Worm (Caenorhabditis elegans) whole organism, late embryonic: ENCODE measurements around the gene glt-7.

Experiments
- C38D4.7 ChIP-seq: fragments of 200-800 bp; sonication (Bioruptor generic); optimal IDR thresholded peaks from 2 replicates; lab custom pipeline; 2018; ENCODE audit warnings: mild to moderate bottlenecking, missing genetic modification characterization, moderate library complexity, missing compliant biosample characterization
- Y22D7AL.16 ChIP-seq: sonication (generic microtip); optimal IDR thresholded peaks from 2 replicates; lab custom pipeline; 2016; ENCODE audit warnings: missing genetic modification characterization, missing compliant biosample characterization
- ahr-1 ChIP-seq: sonication (generic microtip); optimal IDR thresholded peaks from 2 replicates; lab custom pipeline; 2016; ENCODE audit warnings: missing genetic modification characterization, missing compliant biosample characterization
- ama-1 ChIP-seq: fragments of 150-350 bp; optimal IDR thresholded peaks from 2 replicates; lab custom pipeline; 2014
- ceh-18 ChIP-seq: sonication (generic microtip); optimal IDR thresholded peaks from 2 replicates; lab custom pipeline; 2016; ENCODE audit warnings: missing genetic modification characterization, missing compliant biosample characterization
- ceh-19 ChIP-seq: fragments of 200-800 bp; sonication (Bioruptor generic); optimal IDR thresholded peaks from 2 replicates; lab custom pipeline; 2018; ENCODE audit warnings: mild to moderate bottlenecking, missing genetic modification characterization, missing compliant biosample characterization
- ceh-2 ChIP-seq: sonication (generic microtip); optimal IDR thresholded peaks from 2 replicates; lab custom pipeline; 2016; ENCODE audit warnings: missing genotype, missing genetic modification characterization, missing compliant biosample characterization
- ceh-30 ChIP-seq: fragments of 150-350 bp; optimal IDR thresholded peaks from 2 replicates; lab custom pipeline; 2014; ENCODE audit warnings: missing biosample characterization, missing genetic modification characterization
- ceh-31 ChIP-seq: sonication (generic microtip); optimal IDR thresholded peaks from 2 replicates; lab custom pipeline; 2016; ENCODE audit warnings: missing genetic modification characterization, missing compliant biosample characterization
- ceh-34 ChIP-seq: sonication (generic microtip); optimal IDR thresholded peaks from 2 replicates; lab custom pipeline; 2016; ENCODE audit warnings: mild to moderate bottlenecking, missing genetic modification characterization, missing compliant biosample characterization
- ceh-6 ChIP-seq: fragments of 200-800 bp; sonication (Bioruptor generic); optimal IDR thresholded peaks from 2 replicates; lab custom pipeline; 2018; ENCODE audit warnings: mild to moderate bottlenecking, missing genetic modification characterization, missing compliant biosample characterization
- che-1 ChIP-seq: sonication (generic microtip); optimal IDR thresholded peaks from 2 replicates; lab custom pipeline; 2016; ENCODE audit warnings: mild to moderate bottlenecking, missing genetic modification characterization, missing compliant biosample characterization
- dve-1 ChIP-seq: sonication (generic microtip); optimal IDR thresholded peaks from 2 replicates; lab custom pipeline; 2017; ENCODE audit warnings: antibody characterized with exemption, mild to moderate bottlenecking, missing genetic modification characterization, missing compliant biosample characterization
- elt-2 ChIP-seq: sonication (generic microtip); optimal IDR thresholded peaks from 2 replicates; lab custom pipeline; 2016; ENCODE audit warnings: missing genetic modification reagents, missing genetic modification characterization, missing compliant biosample characterization
- elt-4 ChIP-seq: sonication (generic microtip); optimal IDR thresholded peaks from 2 replicates; lab custom pipeline; 2016; ENCODE audit warnings: missing genetic modification characterization, missing compliant biosample characterization
- ets-4 ChIP-seq: sonication (generic microtip); optimal IDR thresholded peaks from 2 replicates; lab custom pipeline; 2016; ENCODE audit warnings: missing genetic modification characterization, missing compliant biosample characterization
- eyg-1 ChIP-seq: sonication (generic microtip); optimal IDR thresholded peaks from 2 replicates; lab custom pipeline; 2016; ENCODE audit warnings: missing genotype, missing genetic modification characterization, missing compliant biosample characterization
- fkh-10 ChIP-seq: fragments of 150-350 bp; optimal IDR thresholded peaks from 2 replicates; lab custom pipeline; 2014; ENCODE audit warnings: missing biosample characterization, missing genetic modification reagents, missing genetic modification characterization
- fkh-6 ChIP-seq: sonication (generic microtip); optimal IDR thresholded peaks from 2 replicates; lab custom pipeline; 2016; ENCODE audit warnings: missing genetic modification characterization, missing compliant biosample characterization
- hlh-6 ChIP-seq: sonication (generic microtip); optimal IDR thresholded peaks from 2 replicates; lab custom pipeline; 2016; ENCODE audit warnings: missing genotype, missing genetic modification characterization, missing compliant biosample characterization
- lim-6 ChIP-seq: sonication (generic microtip); optimal IDR thresholded peaks from 2 replicates; lab custom pipeline; 2016; ENCODE audit warnings: missing genetic modification characterization, missing compliant biosample characterization
- madf-2 ChIP-seq: sonication (generic microtip); optimal IDR thresholded peaks from 2 replicates; lab custom pipeline; 2017; ENCODE audit warnings: missing genetic modification characterization, missing compliant biosample characterization
- mec-3 ChIP-seq: sonication (generic microtip); optimal IDR thresholded peaks from 2 replicates; lab custom pipeline; 2016; ENCODE audit warnings: borderline replicate concordance, missing genetic modification characterization, missing compliant biosample characterization
- nhr-11 ChIP-seq: fragments of 150-350 bp; optimal IDR thresholded peaks from 2 replicates; lab custom pipeline; 2014; ENCODE audit warnings: missing biosample characterization, missing genetic modification characterization
- npax-4 ChIP-seq: sonication (generic microtip); optimal IDR thresholded peaks from 2 replicates; lab custom pipeline; 2016; ENCODE audit warnings: missing genetic modification characterization, missing compliant biosample characterization
- odd-2 ChIP-seq: sonication (generic microtip); optimal IDR thresholded peaks from 2 replicates; lab custom pipeline; 2017; ENCODE audit warnings: antibody characterized with exemption, mild to moderate bottlenecking, missing genetic modification characterization, missing compliant biosample characterization
- pax-1 ChIP-seq: fragments of 150-350 bp; optimal IDR thresholded peaks from 2 replicates; lab custom pipeline; 2014; ENCODE audit warnings: missing biosample characterization, missing genetic modification characterization
- pha-4 ChIP-seq: fragments of 150-350 bp; optimal IDR thresholded peaks from 2 replicates; lab custom pipeline; 2018; ENCODE audit warnings: missing biosample characterization, missing genetic modification reagents, missing genetic modification characterization
- pqm-1 ChIP-seq: sonication (generic microtip); optimal IDR thresholded peaks from 2 replicates; lab custom pipeline; 2016; ENCODE audit warnings: missing genetic modification characterization, missing compliant biosample characterization
- ref-2 ChIP-seq: sonication (generic microtip); optimal IDR thresholded peaks from 2 replicates; lab custom pipeline; 2016; ENCODE audit warnings: missing genetic modification characterization, missing compliant biosample characterization
- rnt-1 ChIP-seq: sonication (generic microtip); optimal IDR thresholded peaks from 2 replicates; lab custom pipeline; 2016; ENCODE audit warnings: missing genetic modification characterization, missing compliant biosample characterization
- sdc-2 ChIP-seq: sonication (generic microtip); optimal IDR thresholded peaks from 2 replicates; lab custom pipeline; 2016; ENCODE audit warnings: missing genotype, missing genetic modification characterization, missing compliant biosample characterization
- sox-4 ChIP-seq: sonication (generic microtip); optimal IDR thresholded peaks from 2 replicates; lab custom pipeline; 2017; ENCODE audit warnings: mild to moderate bottlenecking, missing genetic modification characterization, inconsistent platforms, missing compliant biosample characterization
- syd-9 ChIP-seq: sonication (generic microtip); optimal IDR thresholded peaks from 2 replicates; lab custom pipeline; 2016; ENCODE audit warnings: mild to moderate bottlenecking, missing genetic modification characterization, moderate library complexity, missing compliant biosample characterization
- tbx-7 ChIP-seq: sonication (generic microtip); optimal IDR thresholded peaks from 2 replicates; lab custom pipeline; 2016; ENCODE audit warnings: missing genotype, missing genetic modification characterization, missing compliant biosample characterization
- unc-3 ChIP-seq, 2 experiments: fragments of 200-800 bp in 1 of 2; sonication (Bioruptor generic) in 1 of 2; sonication (generic microtip) in 1 of 2; conservative IDR thresholded peaks in 1 of 2; optimal IDR thresholded peaks in 1 of 2; 2 replicates each; pipeline versions ENCODE4 v1.3.6 to Lab custom; 2016 to 2022; ENCODE audit warnings: missing compliant biosample characterization in 2 of 2, missing genetic modification characterization in 2 of 2, missing genetic modification reagents in 1 of 2
- unc-42 ChIP-seq: sonication (generic microtip); optimal IDR thresholded peaks from 2 replicates; lab custom pipeline; 2016; ENCODE audit warnings: missing genotype, missing genetic modification characterization, missing compliant biosample characterization
- unc-55 ChIP-seq: sonication (generic microtip); optimal IDR thresholded peaks from 2 replicates; lab custom pipeline; 2017; ENCODE audit warnings: missing biosample characterization, missing genetic modification reagents, missing genetic modification characterization
- unc-86 ChIP-seq: sonication (generic microtip); optimal IDR thresholded peaks from 2 replicates; lab custom pipeline; 2016; ENCODE audit warnings: missing genetic modification characterization, missing compliant biosample characterization
- ztf-16 ChIP-seq: sonication (generic microtip); optimal IDR thresholded peaks from 2 replicates; lab custom pipeline; 2017; ENCODE audit warnings: missing genetic modification characterization, missing compliant biosample characterization

glt-7 gene

ce11 chrIV:551923-552322, 20.0 kb downstream of the glt-7 start:
- TF ChIP-seq dve-1 (tag; lab: Kevin White, UChicago) (peak; percentile 12), elt-2 (tag; lab: Kevin White, UChicago) (peak; percentile 98), ztf-16 (tag; lab: Kevin White, UChicago) (no peak)

- TF ChIP-seq unc-55 (peak; percentile 38), tbx-7 (tag; lab: Kevin White, UChicago) (no peak)
Measured at ce11 chrIV:554005-554404, 22.1 kb downstream of the glt-7 start.

ce11 chrIV:558735-559284, 26.9 kb downstream of the glt-7 start, which contains the start of gene efn-4:
Gene efn-4, plus strand, starts transcription at chrIV:559234.
- TF ChIP-seq nhr-11 (tag; lab: Kevin White, UChicago), result no peak
- no peak for TF ChIP-seq eyg-1 (tag; lab: Kevin White, UChicago)
- TF ChIP-seq ceh-2 (tag; lab: Kevin White, UChicago), result no peak
- no peak for TF ChIP-seq madf-2 (tag; lab: Kevin White, UChicago)
- no peak for TF ChIP-seq unc-55
- TF ChIP-seq npax-4 (tag; lab: Kevin White, UChicago), result no peak
- no peak for TF ChIP-seq mec-3 (tag; lab: Kevin White, UChicago)

ce11 chrIV:560314-560713, 28.4 kb downstream of the glt-7 start:
- no peak for TF ChIP-seq ahr-1
- peak; percentile 9 for TF ChIP-seq ceh-34
- TF ChIP-seq sdc-2 (tag; lab: Kevin White, UChicago), result no peak

- TF ChIP-seq lim-6 (tag; lab: Kevin White, UChicago) (no peak), pha-4 (no peak), npax-4 (tag; lab: Kevin White, UChicago) (no peak), elt-4 (tag; lab: Kevin White, UChicago) (no peak), ceh-30 (no peak), ceh-31 (tag; lab: Kevin White, UChicago) (no peak), unc-42 (no peak), fkh-6 (tag; lab: Kevin White, UChicago) (no peak), ceh-18 (no peak), unc-86 (no peak), Y22D7AL.16 (no peak), ahr-1 (no peak), ceh-19 (GFP tag; lab: Kevin White, UChicago) (no peak)
Measured at ce11 chrIV:560780-561179, 28.8 kb downstream of the glt-7 start.

- TF ChIP-seq ama-1 (lab: Kevin White, UChicago) (no peak), pqm-1 (tag; lab: Kevin White, UChicago) (no peak), unc-42 (peak; percentile 96), sox-4 (tag; lab: Kevin White, UChicago) (no peak), ceh-30 (no peak), ets-4 (tag; lab: Kevin White, UChicago) (no peak)
Measured at ce11 chrIV:563417-563816, 31.5 kb downstream of the glt-7 start.

- no peak for TF ChIP-seq nhr-11 (tag; lab: Kevin White, UChicago)
- TF ChIP-seq ahr-1, result no peak
- TF ChIP-seq elt-4 (tag; lab: Kevin White, UChicago), result no peak
- no peak for TF ChIP-seq syd-9
Measured at ce11 chrIV:564000-564399, 32.1 kb downstream of the glt-7 start.

ce11 chrIV:570799-571300, 38.9 kb downstream of the glt-7 start, which contains the start of gene F56A11.5:
Gene F56A11.5, minus strand, starts transcription at chrIV:570849.
- TF ChIP-seq ceh-6 (GFP tag; lab: Kevin White, UChicago) (no peak), dve-1 (tag; lab: Kevin White, UChicago) (no peak), C38D4.7 (GFP tag; lab: Kevin White, UChicago) (no peak), unc-55 (no peak), pax-1 (no peak), odd-2 (tag; lab: Kevin White, UChicago) (no peak), syd-9 (no peak), ref-2 (tag; lab: Kevin White, UChicago) (no peak), ztf-16 (tag; lab: Kevin White, UChicago) (no peak), unc-3 (GFP tag; conservative IDR thresholded peaks at IDR 0.05; lab: Robert Waterston, UW) (no peak), unc-3 (tag; optimal IDR thresholded peaks at IDR 0.05; lab: Kevin White, UChicago) (no peak), hlh-6 (tag; lab: Kevin White, UChicago) (no peak), ceh-2 (tag; lab: Kevin White, UChicago) (no peak), fkh-10 (GFP tag; lab: Kevin White, UChicago) (no peak), che-1 (tag; lab: Kevin White, UChicago) (no peak), rnt-1 (no peak)
